Fruit fly (Drosophila melanogaster): ENCODE results near the gene Lgr4.

Lgr4 gene

DNA sequence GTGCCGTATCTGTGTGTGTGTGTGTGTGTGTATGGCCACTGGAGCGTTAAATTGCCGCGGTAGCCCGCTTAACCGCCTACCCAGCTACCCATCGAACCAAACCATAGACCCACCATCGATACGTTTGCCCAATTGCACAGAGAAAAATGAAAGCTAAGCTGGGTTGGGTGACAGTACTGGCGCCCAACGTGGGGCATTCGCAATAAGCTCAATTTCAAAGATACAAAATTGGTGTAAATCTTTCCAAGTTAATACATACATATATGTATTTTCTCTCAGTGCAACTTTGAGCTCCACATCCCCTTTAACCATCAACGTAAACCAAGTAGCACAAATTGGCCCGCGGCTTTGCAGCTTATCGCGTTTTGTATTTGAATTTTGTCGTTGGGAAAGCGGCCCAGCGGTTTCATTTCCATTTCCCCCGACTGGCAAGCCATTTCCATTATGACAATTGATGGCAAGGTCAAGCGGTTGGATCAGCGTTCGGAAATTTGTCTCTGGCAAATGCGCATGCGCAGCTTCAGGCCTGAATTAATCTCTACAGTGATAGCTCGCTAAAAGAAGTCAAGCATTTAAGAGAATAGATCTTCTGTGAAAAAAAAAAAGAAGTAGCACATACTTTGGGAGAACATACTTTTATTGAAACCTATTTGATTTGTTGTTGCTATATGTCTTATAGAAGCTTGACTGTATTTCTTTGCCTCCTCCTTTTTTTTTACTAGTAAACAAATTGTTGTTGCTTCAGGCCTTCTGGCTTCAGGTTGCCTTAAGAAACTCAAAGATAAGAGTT is 43.6 kb upstream of the Lgr4 start (continued):
- peak; percentile 87 for TF ChIP-seq Gug (GFP tag; IDR thresholded peaks at IDR 0.05)
- TF ChIP-seq CG11504 (tag; optimal IDR thresholded peaks at IDR 0.05): peak; percentile 82
- TF ChIP-seq her (GFP tag; optimal IDR thresholded peaks at IDR 0.05): peak; percentile 59
- TF ChIP-seq CG2889 (GFP tag; IDR thresholded peaks at IDR 0.05): peak; percentile 68; the same call in 2 of the 3 replicates
- TF ChIP-seq cato (GFP tag; optimal IDR thresholded peaks at IDR 0.05; ENCODE audit: borderline replicate concordance): peak; percentile 24
- TF ChIP-seq hkb (optimal IDR thresholded peaks at IDR 0.05): no peak
- TF ChIP-seq hkb (GFP tag; IDR thresholded peaks at IDR 0.05): peak; percentile 73
- TF ChIP-seq ara (GFP tag; IDR thresholded peaks at IDR 0.05): peak; percentile 76
- peak; percentile 65 for TF ChIP-seq Pdp1 (GFP tag; optimal IDR thresholded peaks at IDR 0.05)
- TF ChIP-seq CG10654 (GFP tag; optimal IDR thresholded peaks at IDR 0.05): peak; percentile 51
- TF ChIP-seq CG17568 (GFP tag; optimal IDR thresholded peaks at IDR 0.05): peak; percentile 60
- TF ChIP-seq sisA (GFP tag; IDR thresholded peaks at IDR 0.05): peak; percentile 83
- peak; percentile 35 for TF ChIP-seq CG3163 (GFP tag; optimal IDR thresholded peaks at IDR 0.05)
- no peak for TF ChIP-seq hbn (GFP tag; IDR thresholded peaks at IDR 0.05; ENCODE audit: partially characterized antibody)
- no peak for TF ChIP-seq YL-1 (GFP tag; optimal IDR thresholded peaks at IDR 0.05)
- TF ChIP-seq HLH3B (GFP tag; IDR thresholded peaks at IDR 0.05): peak; percentile 86
- TF ChIP-seq mam (GFP tag; optimal IDR thresholded peaks at IDR 0.05): peak; percentile 46
- peak; percentile 46 for TF ChIP-seq CG9437 (GFP tag; optimal IDR thresholded peaks at IDR 0.05)
- no peak for TF ChIP-seq CrebB (tag; optimal IDR thresholded peaks at IDR 0.05)
- TF ChIP-seq amos (GFP tag; IDR thresholded peaks at IDR 0.05; ENCODE audit: partially characterized antibody): no peak
- peak; percentile 68 for TF ChIP-seq Atf3 (GFP tag; optimal IDR thresholded peaks at IDR 0.05)
- no peak for TF ChIP-seq CG13287 (GFP tag; IDR thresholded peaks at IDR 0.05; ENCODE audit: partially characterized antibody)
- peak; percentile 64 for TF ChIP-seq Blimp-1 (GFP tag; optimal IDR thresholded peaks at IDR 0.05)
- peak; percentile 59 for TF ChIP-seq CG30431 (GFP tag; optimal IDR thresholded peaks at IDR 0.05)
- TF ChIP-seq CG10209 (GFP tag; optimal IDR thresholded peaks at IDR 0.05): peak; percentile 72
- TF ChIP-seq pb (GFP tag; optimal IDR thresholded peaks at IDR 0.05): peak; percentile 56
- no peak for TF ChIP-seq CkIIα-i1 (GFP tag; IDR thresholded peaks at IDR 0.05)
- TF ChIP-seq CG7839 (tag; optimal IDR thresholded peaks at IDR 0.05): peak; percentile 77
- peak; percentile 56 for TF ChIP-seq Side (GFP tag; optimal IDR thresholded peaks at IDR 0.05)
- TF ChIP-seq nerfin-1 (tag; optimal IDR thresholded peaks at IDR 0.05): peak; percentile 38
- peak; percentile 38 for TF ChIP-seq CG2202 (tag; optimal IDR thresholded peaks at IDR 0.05)
- TF ChIP-seq phol (tag; optimal IDR thresholded peaks at IDR 0.05): peak; percentile 72
- no peak for TF ChIP-seq vfl (GFP tag; optimal IDR thresholded peaks at IDR 0.05)
- peak; percentile 88 for TF ChIP-seq grau (tag; optimal IDR thresholded peaks at IDR 0.05)
- peak; percentile 78 for TF ChIP-seq gem (tag; optimal IDR thresholded peaks at IDR 0.05)
- TF ChIP-seq esg (GFP tag; conservative IDR thresholded peaks at IDR 0.05): peak; percentile 77
- peak; percentile 59; the same call in 1 of the 2 replicates for TF ChIP-seq aop (GFP tag; IDR thresholded peaks at IDR 0.05)
- TF ChIP-seq CG1832 (GFP tag; optimal IDR thresholded peaks at IDR 0.05): no peak
- no peak for TF ChIP-seq Spps (tag; optimal IDR thresholded peaks at IDR 0.05)
- TF ChIP-seq CG17802 (tag; optimal IDR thresholded peaks at IDR 0.05): peak; percentile 52
- peak; percentile 27 for TF ChIP-seq kah (GFP tag; optimal IDR thresholded peaks at IDR 0.05)
- peak; percentile 30 for TF ChIP-seq CG18476 (GFP tag; optimal IDR thresholded peaks at IDR 0.05)
- peak; percentile 78 for TF ChIP-seq tap (tag; optimal IDR thresholded peaks at IDR 0.05)
- peak; percentile 7 for TF ChIP-seq CG18764 (GFP tag; optimal IDR thresholded peaks at IDR 0.05)
- no peak for TF ChIP-seq HLH4C (GFP tag; IDR thresholded peaks at IDR 0.05; ENCODE audit: partially characterized antibody)
- TF ChIP-seq CG10321 (GFP tag; IDR thresholded peaks at IDR 0.05): peak; percentile 34; the same call in 1 of the 2 replicates
- TF ChIP-seq schlank (tag; optimal IDR thresholded peaks at IDR 0.05): no peak
- TF ChIP-seq ranshi (GFP tag; IDR thresholded peaks at IDR 0.05): peak; percentile 75
- TF ChIP-seq cg (GFP tag; optimal IDR thresholded peaks at IDR 0.05): peak; percentile 18

Measured in whole organism, embryonic.